Worm (Caenorhabditis elegans) whole organism, L4 larva: ENCODE measurements around the gene spcs-3.

Source experiments
- F37D6.2 ChIP-seq: sonication (generic microtip); optimal IDR thresholded peaks from 2 replicates; lab custom pipeline; 2016; ENCODE audit warnings: mild to moderate bottlenecking, missing genetic modification characterization, missing compliant biosample characterization
- F49E8.2 ChIP-seq: sonication (generic microtip); optimal IDR thresholded peaks from 2 replicates; lab custom pipeline; 2016; ENCODE audit warnings: missing compliant biosample characterization, mild to moderate bottlenecking, missing genetic modification characterization, borderline replicate concordance
- R02D3.7 ChIP-seq: fragments of 150-350 bp; sonication (generic microtip); optimal IDR thresholded peaks from 3 replicates; lab custom pipeline; 2014; ENCODE audit warnings: missing biosample characterization, missing genetic modification characterization
- Y105C5A.15 ChIP-seq: fragments of 200-800 bp; sonication (Bioruptor generic); IDR thresholded peaks from 2 replicates; pipeline ENCODE4 v1.3.6; 2022; ENCODE audit warnings: missing genetic modification characterization, missing compliant biosample characterization
- Y75B8A.6 ChIP-seq: fragments of 200-800 bp; sonication (Bioruptor generic); IDR thresholded peaks from 2 replicates; pipeline ENCODE4 v1.3.6; 2022; ENCODE audit warnings: missing genetic modification reagents, missing genetic modification characterization, missing compliant biosample characterization
- aha-1 ChIP-seq: fragments of 150-350 bp; peaks from one replicate; lab custom pipeline; 2014; ENCODE audit warnings: missing biosample characterization, missing genetic modification characterization
- arid-1 ChIP-seq: fragments of 200-800 bp; sonication (Bioruptor generic); conservative IDR thresholded peaks from 2 replicates; pipeline ENCODE4 v1.3.6; 2022; ENCODE audit warnings: missing genetic modification reagents, missing genetic modification characterization, missing compliant biosample characterization
- ceh-28 ChIP-seq: fragments of 150-350 bp; optimal IDR thresholded peaks from 2 replicates; lab custom pipeline; 2014; ENCODE audit warnings: missing biosample characterization, missing genetic modification reagents, missing genetic modification characterization
- ces-1 ChIP-seq: fragments of 150-350 bp; sonication (generic microtip); optimal IDR thresholded peaks from 4 replicates; lab custom pipeline; 2014; ENCODE audit warnings: missing biosample characterization, missing genetic modification reagents, missing genetic modification characterization
- daf-16 ChIP-seq, 3 experiments: sonication (generic microtip); optimal IDR thresholded peaks; 2 replicates each; lab custom pipeline; 2016 to 2017; ENCODE audit warnings: missing genetic modification characterization in 3 of 3, missing genetic modification reagents in 3 of 3, mild to moderate bottlenecking in 2 of 3, missing compliant biosample characterization in 2 of 3, missing biosample characterization in 1 of 3, moderate library complexity in 1 of 3
- daf-8 ChIP-seq: fragments of 200-800 bp; sonication (Bioruptor generic); IDR thresholded peaks from 2 replicates; pipeline ENCODE4 v1.3.6; 2022; ENCODE audit warnings: missing genetic modification characterization, missing compliant biosample characterization
- dmd-8 ChIP-seq: fragments of 200-800 bp; sonication (Bioruptor generic); IDR thresholded peaks from 2 replicates; pipeline ENCODE4 v1.3.6; 2022; ENCODE audit warnings: missing genetic modification characterization, missing compliant biosample characterization
- duxl-1 ChIP-seq: sonication (generic microtip); optimal IDR thresholded peaks from 2 replicates; lab custom pipeline; 2016; ENCODE audit warnings: mild to moderate bottlenecking, missing genetic modification characterization, moderate library complexity, missing compliant biosample characterization; ENCODE audit not compliant: poor library complexity
- fkh-10 ChIP-seq: fragments of 150-350 bp; optimal IDR thresholded peaks from 2 replicates; lab custom pipeline; 2014; ENCODE audit warnings: missing biosample characterization, missing genetic modification reagents, missing genetic modification characterization
- hif-1 ChIP-seq, 2 experiments: sonication (generic microtip); optimal IDR thresholded peaks; 2 replicates each; lab custom pipeline; 2016 to 2017; ENCODE audit warnings: missing compliant biosample characterization in 2 of 2, missing genetic modification characterization in 2 of 2, missing genetic modification reagents in 2 of 2, missing genotype in 2 of 2, mild to moderate bottlenecking in 1 of 2
- hlh-11 ChIP-seq: fragments of 200-800 bp; sonication (Bioruptor generic); optimal IDR thresholded peaks from 2 replicates; lab custom pipeline; 2018; ENCODE audit warnings: mild to moderate bottlenecking, missing genetic modification characterization, missing compliant biosample characterization
- hmg-1.1 ChIP-seq: fragments of 200-800 bp; sonication (Bioruptor generic); IDR thresholded peaks from 2 replicates; pipeline ENCODE4 v1.3.6; 2022; ENCODE audit warnings: missing genetic modification reagents, missing genetic modification characterization, missing compliant biosample characterization
- lin-38 ChIP-seq: fragments of 200-800 bp; sonication (Bioruptor generic); IDR thresholded peaks from 2 replicates; pipeline ENCODE4 v1.3.6; 2022; ENCODE audit warnings: missing genetic modification reagents, missing genetic modification characterization, missing compliant biosample characterization
- lsy-2 ChIP-seq, 2 experiments: fragments of 150-350 bp in 1 of 2; sonication (generic microtip) in 1 of 2; optimal IDR thresholded peaks; 2 replicates each; lab custom pipeline; 2014 to 2017; ENCODE audit warnings: missing biosample characterization in 2 of 2, missing genetic modification characterization in 2 of 2
- mdl-1 ChIP-seq, 2 experiments: fragments of 150-350 bp in 1 of 2; sonication (generic microtip) in 1 of 2; optimal IDR thresholded peaks; 2 replicates each; lab custom pipeline; 2014 to 2017; ENCODE audit warnings: missing biosample characterization in 2 of 2, missing genetic modification characterization in 2 of 2
- mdt-29 ChIP-seq: fragments of 200-800 bp; sonication (Bioruptor generic); IDR thresholded peaks from 2 replicates; pipeline ENCODE4 v1.3.6; 2022; ENCODE audit warnings: missing genetic modification reagents, missing genetic modification characterization, missing compliant biosample characterization
- nhr-111 ChIP-seq: fragments of 200-800 bp; sonication (Bioruptor generic); optimal IDR thresholded peaks from 2 replicates; lab custom pipeline; 2018; ENCODE audit warnings: mild to moderate bottlenecking, missing genetic modification characterization, missing compliant biosample characterization
- nhr-237 ChIP-seq: sonication (generic microtip); optimal IDR thresholded peaks from 2 replicates; lab custom pipeline; 2017; ENCODE audit warnings: missing biosample characterization, missing genetic modification characterization
- nhr-25 ChIP-seq: sonication (generic microtip); optimal IDR thresholded peaks from 2 replicates; lab custom pipeline; 2017; ENCODE audit warnings: missing genetic modification characterization, mild to moderate bottlenecking, missing compliant biosample characterization, antibody characterized with exemption, moderate library complexity, borderline replicate concordance; ENCODE audit not compliant: insufficient read depth
- nhr-28 ChIP-seq: fragments of 150-350 bp; optimal IDR thresholded peaks from 2 replicates; lab custom pipeline; 2014; ENCODE audit warnings: missing biosample characterization, missing genetic modification characterization
- nhr-48 ChIP-seq: sonication (generic microtip); optimal IDR thresholded peaks from 2 replicates; lab custom pipeline; 2016; ENCODE audit warnings: mild to moderate bottlenecking, missing genetic modification characterization, missing compliant biosample characterization
- nhr-6 ChIP-seq: fragments of 150-350 bp; optimal IDR thresholded peaks from 2 replicates; lab custom pipeline; 2014; ENCODE audit warnings: missing biosample characterization, missing genetic modification characterization
- pha-4 ChIP-seq, 2 experiments: fragments of 150-350 bp in 1 of 2; fragments of 200-800 bp in 1 of 2; sonication (Bioruptor generic) in 1 of 2; IDR thresholded peaks in 1 of 2; optimal IDR thresholded peaks in 1 of 2; 2 replicates each; pipeline versions ENCODE4 v1.3.6 to Lab custom; 2014 to 2022; ENCODE audit warnings: missing genetic modification characterization in 2 of 2, missing genetic modification reagents in 2 of 2, missing biosample characterization in 1 of 2, missing compliant biosample characterization in 1 of 2
- saeg-2 ChIP-seq: fragments of 200-800 bp; sonication (Bioruptor generic); IDR thresholded peaks from 2 replicates; pipeline ENCODE4 v1.3.6; 2022; ENCODE audit warnings: missing genetic modification reagents, missing genetic modification characterization, missing compliant biosample characterization
- skn-1 ChIP-seq: fragments of 150-350 bp; optimal IDR thresholded peaks from 2 replicates; lab custom pipeline; 2014; ENCODE audit warnings: missing biosample characterization, missing genetic modification characterization
- snpc-4 ChIP-seq: fragments of 150-350 bp; optimal IDR thresholded peaks from 2 replicates; lab custom pipeline; 2014; ENCODE audit warnings: missing biosample characterization, missing genetic modification characterization
- spr-1 ChIP-seq: sonication (generic microtip); optimal IDR thresholded peaks from 2 replicates; lab custom pipeline; 2016; ENCODE audit warnings: mild to moderate bottlenecking, missing genetic modification characterization, missing compliant biosample characterization
- unc-130 ChIP-seq: sonication (generic microtip); optimal IDR thresholded peaks from 2 replicates; lab custom pipeline; 2016; ENCODE audit warnings: missing genetic modification reagents, missing genetic modification characterization, missing compliant biosample characterization
- vab-7 ChIP-seq: fragments of 200-800 bp; sonication (Bioruptor generic); IDR thresholded peaks from 2 replicates; pipeline ENCODE4 v1.3.6; 2022; ENCODE audit warnings: missing genetic modification reagents, missing genetic modification characterization, missing compliant biosample characterization
- zag-1 ChIP-seq: fragments of 150-350 bp; optimal IDR thresholded peaks from 2 replicates; lab custom pipeline; 2014; ENCODE audit warnings: missing biosample characterization, missing genetic modification characterization
- zip-2 ChIP-seq: fragments of 150-350 bp; optimal IDR thresholded peaks from 2 replicates; lab custom pipeline; 2014; ENCODE audit warnings: missing biosample characterization, missing genetic modification characterization

The spcs-3 gene

ce11 chrIII:8009769-8010168, 35.0 kb upstream of the spcs-3 start, which contains the start of gene cit-1.1 (continued):
- TF ChIP-seq mdl-1 (tag; optimal IDR thresholded peaks at IDR 0.05; lab: Kevin White, UChicago) = no peak
- no peak for TF ChIP-seq Y75B8A.6 (GFP tag; lab: Robert Waterston, UW)
- no peak for TF ChIP-seq skn-1
- TF ChIP-seq lsy-2 (tag; optimal IDR thresholded peaks at IDR 0.05; lab: Kevin White, UChicago) = peak in 1 of 2 experiments; percentile 35
- peak; percentile 81 for TF ChIP-seq lin-38
- TF ChIP-seq dmd-8 (GFP tag; lab: Robert Waterston, UW) = no peak
- no peak for TF ChIP-seq nhr-6
- TF ChIP-seq saeg-2 = no peak

ce11 chrIII:8010260-8010822, 34.5 kb upstream of the spcs-3 start, which contains the start of gene cit-1.2:
Gene cit-1.2 (plus strand): TSS chrIII:8010772.
- TF ChIP-seq nhr-48 (no peak), nhr-111 (GFP tag; lab: Kevin White, UChicago) (no peak), duxl-1 (tag; lab: Kevin White, UChicago) (no peak), zip-2 (tag; lab: Kevin White, UChicago) (peak; percentile 51)
- TF ChIP-seq, all 104 proteins: peak for 1

ce11 chrIII:8013582-8013981, 31.2 kb upstream of the spcs-3 start:
- TF ChIP-seq zag-1 (tag; lab: Kevin White, UChicago) (no peak), aha-1 (tag; lab: Kevin White, UChicago) (no peak), R02D3.7 (tag; lab: Kevin White, UChicago) (no peak), daf-16 (GFP tag; optimal IDR thresholded peaks at IDR 0.05; lab: Kevin White, UChicago) (no peak), daf-16 (tag; optimal IDR thresholded peaks at IDR 0.05; lab: Kevin White, UChicago) (no peak), ces-1 (no peak), ceh-28 (tag; lab: Kevin White, UChicago) (no peak), nhr-28 (tag; lab: Kevin White, UChicago) (no peak), nhr-25 (no peak), Y105C5A.15 (GFP tag; lab: Robert Waterston, UW) (no peak), pha-4 (GFP tag; IDR thresholded peaks at IDR 0.05; lab: Robert Waterston, UW) (no peak), pha-4 (tag; optimal IDR thresholded peaks at IDR 0.05; lab: Kevin White, UChicago) (no peak), dmd-8 (GFP tag; lab: Robert Waterston, UW) (no peak), mdt-29 (GFP tag; lab: Robert Waterston, UW) (no peak), mdl-1 (tag; optimal IDR thresholded peaks at IDR 0.05; lab: Kevin White, UChicago) (no peak), duxl-1 (tag; lab: Kevin White, UChicago) (no peak), hlh-11 (tag; lab: Kevin White, UChicago) (no peak), F49E8.2 (no peak), Y75B8A.6 (GFP tag; lab: Robert Waterston, UW) (no peak), hif-1 (tag; optimal IDR thresholded peaks at IDR 0.05; lab: Kevin White, UChicago) (no peak)

ce11 chrIII:8016438-8016837, 28.4 kb upstream of the spcs-3 start, which contains the start of gene F44B9.5:
Gene F44B9.5 (minus strand): TSS chrIII:8016538.
- TF ChIP-seq snpc-4 = no peak
- TF ChIP-seq aha-1 (tag; lab: Kevin White, UChicago) = peak; percentile 42
- TF ChIP-seq, all 104 proteins: peak for 1

- TF ChIP-seq daf-16 (GFP tag; optimal IDR thresholded peaks at IDR 0.05; lab: Kevin White, UChicago) (no peak), daf-16 (tag; optimal IDR thresholded peaks at IDR 0.05; lab: Kevin White, UChicago) (peak; percentile 96), nhr-237 (no peak)
- TF ChIP-seq, all 104 proteins: peak for 1
Measured at ce11 chrIII:8017053-8017452, 27.8 kb upstream of the spcs-3 start.

ce11 chrIII:8020823-8021332, 23.9 kb upstream of the spcs-3 start, which contains the start of gene lin-36:
Gene lin-36 (minus strand): TSS chrIII:8020873.
- TF ChIP-seq F49E8.2 (no peak), nhr-6 (peak; percentile 87), ceh-28 (tag; lab: Kevin White, UChicago) (peak; percentile 58), mdl-1 (tag; optimal IDR thresholded peaks at IDR 0.05; lab: Kevin White, UChicago) (peak in 1 of 2 experiments; percentile 14), arid-1 (peak; percentile 43; the same call in 1 of the 2 replicates), ces-1 (no peak), unc-130 (peak; percentile 17), vab-7 (0 out of 2 replicates have a peak, but pooled peaks have one; percentile 25), mdt-29 (GFP tag; lab: Robert Waterston, UW) (0 out of 2 replicates have a peak, but pooled peaks have one; percentile 18), fkh-10 (GFP tag; lab: Kevin White, UChicago) (no peak), F37D6.2 (tag; lab: Kevin White, UChicago) (peak; percentile 24), nhr-28 (tag; lab: Kevin White, UChicago) (peak; percentile 68), lin-38 (peak; percentile 71), nhr-237 (no peak), hlh-11 (tag; lab: Kevin White, UChicago) (peak; percentile 91), spr-1 (tag; lab: Kevin White, UChicago) (no peak), daf-8 (GFP tag; lab: Robert Waterston, UW) (no peak), hmg-1.1 (GFP tag; lab: Robert Waterston, UW) (peak; percentile 70), pha-4 (GFP tag; IDR thresholded peaks at IDR 0.05; lab: Robert Waterston, UW) (no peak), pha-4 (tag; optimal IDR thresholded peaks at IDR 0.05; lab: Kevin White, UChicago) (peak; percentile 74)
